Fruit fly (Drosophila melanogaster) whole organism, prepupa: Measurements from ENCODE around the gene Fntb.

Experiments
- Blimp-1 ChIP-seq: fragments of 200-800 bp; sonication (Bioruptor generic); optimal IDR thresholded peaks from 3 replicates; lab custom pipeline; 2017; ENCODE audit warnings: missing biosample characterization, missing genetic modification characterization, mild to moderate bottlenecking, moderate library complexity, missing genetic modification reagents
- CG10631 ChIP-seq: fragments of 200-800 bp; sonication (Bioruptor generic); optimal IDR thresholded peaks from 2 replicates; lab custom pipeline; 2016; ENCODE audit warnings: missing biosample characterization, missing genetic modification characterization
- CG11294 ChIP-seq: fragments of 200-800 bp; sonication (Bioruptor generic); IDR thresholded peaks from 2 replicates; pipeline ENCODE4 v1.3.6; 2022; ENCODE audit warnings: missing biosample characterization, missing genetic modification characterization
- CG11762 ChIP-seq: fragments of 200-800 bp; sonication (Bioruptor generic); optimal IDR thresholded peaks from 3 replicates; lab custom pipeline; 2016; ENCODE audit warnings: missing biosample characterization, missing genetic modification characterization; ENCODE audit not compliant: insufficient read depth
- CG15336 ChIP-seq: fragments of 200-800 bp; sonication (Bioruptor generic); IDR thresholded peaks from 2 replicates; pipeline ENCODE4 v1.3.6; 2022; ENCODE audit warnings: missing biosample characterization, missing genetic modification characterization
- CG1621 ChIP-seq: fragments of 200-800 bp; sonication (Bioruptor generic); optimal IDR thresholded peaks from 3 replicates; lab custom pipeline; 2018; ENCODE audit warnings: missing biosample characterization, mild to moderate bottlenecking, missing genetic modification characterization
- CG16779 ChIP-seq: fragments of 200-800 bp; sonication (Bioruptor generic); optimal IDR thresholded peaks from 3 replicates; lab custom pipeline; 2017; ENCODE audit warnings: missing biosample characterization, mild to moderate bottlenecking, missing genetic modification characterization
- CG3032 ChIP-seq: fragments of 200-800 bp; optimal IDR thresholded peaks from 2 replicates; lab custom pipeline; 2019; ENCODE audit warnings: missing biosample characterization, mild to moderate bottlenecking, missing genetic modification characterization, moderate library complexity
- CG34406 ChIP-seq: fragments of 200-800 bp; sonication (Bioruptor generic); optimal IDR thresholded peaks from 3 replicates; lab custom pipeline; 2016; ENCODE audit warnings: missing biosample characterization, missing genetic modification characterization
- CG3919 ChIP-seq: fragments of 200-800 bp; sonication (Bioruptor generic); optimal IDR thresholded peaks from 3 replicates; lab custom pipeline; 2016; ENCODE audit warnings: missing biosample characterization, missing genetic modification characterization
- CG6163 ChIP-seq: fragments of 200-800 bp; sonication (Bioruptor generic); IDR thresholded peaks from 3 replicates; pipeline ENCODE4 v1.3.6; 2022; ENCODE audit warnings: missing biosample characterization, missing genetic modification characterization
- CG6276 ChIP-seq: fragments of 200-800 bp; sonication (Bioruptor generic); optimal IDR thresholded peaks from 2 replicates; lab custom pipeline; 2017; ENCODE audit warnings: missing biosample characterization, mild to moderate bottlenecking, missing genetic modification characterization
- CG6792 ChIP-seq: fragments of 200-800 bp; sonication (Bioruptor generic); optimal IDR thresholded peaks from 3 replicates; lab custom pipeline; 2016; ENCODE audit warnings: missing biosample characterization, missing genetic modification characterization
- CG6808 ChIP-seq: fragments of 200-800 bp; sonication (Bioruptor generic); optimal IDR thresholded peaks from 3 replicates; lab custom pipeline; 2017; ENCODE audit warnings: missing biosample characterization, missing genetic modification characterization, mild to moderate bottlenecking, moderate library complexity, missing genetic modification reagents
- CG7368 ChIP-seq: fragments of 200-800 bp; sonication (Bioruptor generic); optimal IDR thresholded peaks from 3 replicates; lab custom pipeline; 2016; ENCODE audit warnings: missing biosample characterization, missing genetic modification characterization
- CG8119 ChIP-seq: fragments of 200-800 bp; sonication (Bioruptor generic); IDR thresholded peaks from 3 replicates; pipeline ENCODE4 v1.3.6; 2022; ENCODE audit warnings: missing biosample characterization, missing genetic modification characterization
- CG8319 ChIP-seq: fragments of 200-800 bp; sonication (Bioruptor generic); optimal IDR thresholded peaks from 3 replicates; lab custom pipeline; 2016; ENCODE audit warnings: missing biosample characterization, missing genetic modification characterization
- CG8632 ChIP-seq: fragments of 200-800 bp; sonication (Bioruptor generic); optimal IDR thresholded peaks from 3 replicates; lab custom pipeline; 2016; ENCODE audit warnings: missing biosample characterization, missing genetic modification characterization
- CG9139 ChIP-seq: fragments of 200-800 bp; sonication (Bioruptor generic); optimal IDR thresholded peaks from 3 replicates; lab custom pipeline; 2017; ENCODE audit warnings: missing biosample characterization, mild to moderate bottlenecking, missing genetic modification characterization
- Eip75B ChIP-seq: fragments of 200-800 bp; sonication (Bioruptor generic); optimal IDR thresholded peaks from 3 replicates; lab custom pipeline; 2016; ENCODE audit warnings: missing biosample characterization, missing genetic modification characterization
- Eip78C ChIP-seq: fragments of 200-800 bp; sonication (Bioruptor generic); peaks from one replicate; lab custom pipeline; 2016; ENCODE audit warnings: missing biosample characterization, missing genetic modification characterization
- Eip93F ChIP-seq: fragments of 200-800 bp; sonication (Bioruptor generic); optimal IDR thresholded peaks from 2 replicates; lab custom pipeline; 2016; ENCODE audit warnings: missing biosample characterization, mild to moderate bottlenecking, missing genetic modification characterization
- Ets21C ChIP-seq: fragments of 200-800 bp; sonication (Bioruptor generic); optimal IDR thresholded peaks from 3 replicates; lab custom pipeline; 2016; ENCODE audit warnings: missing biosample characterization, missing genetic modification characterization
- Ets96B ChIP-seq: fragments of 200-800 bp; optimal IDR thresholded peaks from 2 replicates; lab custom pipeline; 2019; ENCODE audit warnings: missing biosample characterization, mild to moderate bottlenecking, missing genetic modification characterization, moderate library complexity
- Gug ChIP-seq: fragments of 200-800 bp; sonication (Bioruptor generic); IDR thresholded peaks from 2 replicates; pipeline ENCODE4 v1.3.6; 2022; ENCODE audit warnings: missing biosample characterization, missing genetic modification characterization
- Hr38 ChIP-seq: sonication (Bioruptor generic); optimal IDR thresholded peaks from 2 replicates; lab custom pipeline; 2016; ENCODE audit warnings: missing biosample characterization, missing genetic modification characterization
- Hr39 ChIP-seq: fragments of 200-800 bp; sonication (Bioruptor generic); optimal IDR thresholded peaks from 2 replicates; lab custom pipeline; 2016; ENCODE audit warnings: missing biosample characterization, missing genetic modification characterization
- Hr4 ChIP-seq: fragments of 200-800 bp; sonication (Bioruptor generic); optimal IDR thresholded peaks from 3 replicates; lab custom pipeline; 2016; ENCODE audit warnings: missing biosample characterization, missing genetic modification characterization
- Lpt ChIP-seq: fragments of 200-800 bp; sonication (Bioruptor generic); optimal IDR thresholded peaks from 3 replicates; lab custom pipeline; 2016; ENCODE audit warnings: missing biosample characterization, missing genetic modification characterization
- Met ChIP-seq: fragments of 200-800 bp; sonication (Bioruptor generic); optimal IDR thresholded peaks from 3 replicates; lab custom pipeline; 2016; ENCODE audit warnings: missing biosample characterization, missing genetic modification characterization
- OdsH ChIP-seq: fragments of 200-800 bp; sonication (Bioruptor generic); optimal IDR thresholded peaks from 3 replicates; lab custom pipeline; 2016; ENCODE audit warnings: missing biosample characterization, missing genetic modification characterization
- Smox ChIP-seq: fragments of 200-800 bp; sonication (Bioruptor generic); optimal IDR thresholded peaks from 3 replicates; lab custom pipeline; 2016; ENCODE audit warnings: missing biosample characterization, missing genetic modification characterization
- Sox102F ChIP-seq: fragments of 200-800 bp; sonication (Bioruptor generic); optimal IDR thresholded peaks from 2 replicates; lab custom pipeline; 2016; ENCODE audit warnings: missing biosample characterization, mild to moderate bottlenecking, missing genetic modification characterization
- Sox14 ChIP-seq: fragments of 200-800 bp; sonication (Bioruptor generic); optimal IDR thresholded peaks from 3 replicates; lab custom pipeline; 2016; ENCODE audit warnings: missing biosample characterization, missing genetic modification characterization
- Sox15 ChIP-seq: fragments of 200-800 bp; sonication (Bioruptor generic); optimal IDR thresholded peaks from 3 replicates; lab custom pipeline; 2016; ENCODE audit warnings: missing biosample characterization, missing genetic modification characterization
- achi ChIP-seq: fragments of 200-800 bp; sonication (Bioruptor generic); optimal IDR thresholded peaks from 3 replicates; lab custom pipeline; 2016; ENCODE audit warnings: missing biosample characterization, missing genetic modification characterization
- dac ChIP-seq: fragments of 200-800 bp; sonication (Bioruptor generic); optimal IDR thresholded peaks from 2 replicates; lab custom pipeline; 2017; ENCODE audit warnings: missing biosample characterization, mild to moderate bottlenecking, missing genetic modification characterization
- dsx ChIP-seq: fragments of 200-800 bp; optimal IDR thresholded peaks from 3 replicates; lab custom pipeline; 2019; ENCODE audit warnings: missing biosample characterization, mild to moderate bottlenecking, missing genetic modification characterization, moderate library complexity; ENCODE audit not compliant: poor library complexity, severe bottlenecking
- eg ChIP-seq: fragments of 200-800 bp; sonication (Bioruptor generic); IDR thresholded peaks from 3 replicates; pipeline ENCODE4 v1.3.6; 2022; ENCODE audit warnings: missing biosample characterization, missing genetic modification characterization
- esn ChIP-seq: fragments of 200-800 bp; sonication (Bioruptor generic); optimal IDR thresholded peaks from 2 replicates; lab custom pipeline; 2016; ENCODE audit warnings: missing biosample characterization, mild to moderate bottlenecking, missing genetic modification characterization, moderate library complexity
- fd59A ChIP-seq: fragments of 200-800 bp; sonication (Bioruptor generic); optimal IDR thresholded peaks from 2 replicates; lab custom pipeline; 2017; ENCODE audit warnings: missing biosample characterization, mild to moderate bottlenecking, missing genetic modification characterization, missing genetic modification reagents
- fkh ChIP-seq: fragments of 200-800 bp; sonication (Bioruptor generic); optimal IDR thresholded peaks from 3 replicates; lab custom pipeline; 2017; ENCODE audit warnings: missing biosample characterization, mild to moderate bottlenecking, missing genetic modification characterization, moderate library complexity
- lz ChIP-seq: fragments of 200-800 bp; sonication (Bioruptor generic); optimal IDR thresholded peaks from 3 replicates; lab custom pipeline; 2016; ENCODE audit warnings: missing biosample characterization, missing genetic modification characterization
- net ChIP-seq: fragments of 200-800 bp; sonication (Bioruptor generic); optimal IDR thresholded peaks from 3 replicates; lab custom pipeline; 2016; ENCODE audit warnings: missing biosample characterization, missing genetic modification characterization
- salr ChIP-seq, 2 experiments: fragments of 200-800 bp; sonication (Bioruptor generic); optimal IDR thresholded peaks; 3 replicates each; lab custom pipeline; 2016 to 2018; ENCODE audit warnings: missing biosample characterization in 2 of 2, missing genetic modification characterization in 2 of 2, mild to moderate bottlenecking in 1 of 2
- spab ChIP-seq: fragments of 200-800 bp; sonication (Bioruptor generic); optimal IDR thresholded peaks from 2 replicates; lab custom pipeline; 2017; ENCODE audit warnings: missing biosample characterization, mild to moderate bottlenecking, missing genetic modification characterization, missing genetic modification reagents
- ss ChIP-seq, 2 experiments: fragments of 200-800 bp; sonication (Bioruptor generic); optimal IDR thresholded peaks; 2 replicates in 1 of 2; 3 replicates in 1 of 2; lab custom pipeline; 2017 to 2018; ENCODE audit warnings: mild to moderate bottlenecking in 2 of 2, missing biosample characterization in 2 of 2, missing genetic modification characterization in 2 of 2, moderate library complexity in 1 of 2
- svp ChIP-seq: fragments of 200-800 bp; sonication (Bioruptor generic); peaks from one replicate; lab custom pipeline; 2016; ENCODE audit warnings: missing biosample characterization, missing genetic modification characterization
- topi ChIP-seq: fragments of 200-800 bp; sonication (Bioruptor generic); optimal IDR thresholded peaks from 3 replicates; lab custom pipeline; 2016; ENCODE audit warnings: missing biosample characterization, missing genetic modification characterization
- vri ChIP-seq: fragments of 200-800 bp; sonication (Bioruptor generic); optimal IDR thresholded peaks from 3 replicates; lab custom pipeline; 2016; ENCODE audit warnings: missing biosample characterization, mild to moderate bottlenecking, missing genetic modification characterization

The Fntb gene

dm6 chr3R:16449187-16449973 is 16.6 kb downstream of the Fntb start:
- TF ChIP-seq Hr4 (GFP tag; lab: Kevin White, UChicago): peak; percentile 99
- TF ChIP-seq CG3032 (tag; lab: Kevin White, UChicago): peak; percentile 99
- peak; percentile 95 for TF ChIP-seq CG8319
- TF ChIP-seq CG16779 (tag; lab: Kevin White, UChicago): peak; percentile 94
- TF ChIP-seq Sox102F (GFP tag; lab: Kevin White, UChicago): peak; percentile 81
- peak; percentile 97 for TF ChIP-seq achi
- peak; percentile 98 for TF ChIP-seq CG11294 (GFP tag; lab: Robert Waterston, UW)
- TF ChIP-seq Hr38 (GFP tag; lab: Kevin White, UChicago): peak; percentile 92
- peak; percentile 93 for TF ChIP-seq svp
- peak; percentile 56 for TF ChIP-seq vri
- peak; percentile 99 for TF ChIP-seq fd59A (GFP tag; lab: Kevin White, UChicago)
- peak; percentile 97 for TF ChIP-seq OdsH (GFP tag; lab: Kevin White, UChicago)
- TF ChIP-seq ss (GFP tag; optimal IDR thresholded peaks at IDR 0.05; lab: Kevin White, UChicago): peak; percentile 98
- TF ChIP-seq CG6276 (GFP tag; lab: Kevin White, UChicago): peak; percentile 89
- peak; percentile 99 for TF ChIP-seq CG10631 (GFP tag; lab: Kevin White, UChicago)
- TF ChIP-seq Lpt (GFP tag; lab: Kevin White, UChicago): peak; percentile 97
- peak; percentile 99 for TF ChIP-seq Eip78C
- peak; percentile 87 for TF ChIP-seq Met (GFP tag; lab: Kevin White, UChicago)
- peak; percentile 96 for TF ChIP-seq CG15336
- TF ChIP-seq fkh (GFP tag; lab: Kevin White, UChicago): peak; percentile 67
- peak; percentile 98 for TF ChIP-seq CG1621 (tag; lab: Kevin White, UChicago)
- TF ChIP-seq Blimp-1 (GFP tag; lab: Kevin White, UChicago): peak; percentile 37
- TF ChIP-seq Gug (GFP tag; lab: Robert Waterston, UW): peak; percentile 99
- peak; percentile 97 to 99 for TF ChIP-seq salr (GFP tag; optimal IDR thresholded peaks at IDR 0.05; lab: Kevin White, UChicago)
- TF ChIP-seq Ets21C (GFP tag; lab: Kevin White, UChicago): peak; percentile 86
- peak; percentile 99 for TF ChIP-seq Ets96B (tag; lab: Kevin White, UChicago)
- peak; percentile 99 for TF ChIP-seq CG3919 (GFP tag; lab: Kevin White, UChicago)
- peak; percentile 99 for TF ChIP-seq spab (GFP tag; lab: Kevin White, UChicago)
- TF ChIP-seq Sox15: peak; percentile 96
- TF ChIP-seq Smox (GFP tag; lab: Kevin White, UChicago): no peak
- peak; percentile 99 for TF ChIP-seq CG6163 (GFP tag; lab: Robert Waterston, UW)
- TF ChIP-seq CG34406 (GFP tag; lab: Kevin White, UChicago): peak; percentile 92
- peak; percentile 93 for TF ChIP-seq CG8119 (GFP tag; lab: Robert Waterston, UW)
- TF ChIP-seq eg (GFP tag; lab: Robert Waterston, UW): peak; percentile 99
- TF ChIP-seq lz: peak; percentile 94
- peak; percentile 93 for TF ChIP-seq CG11762 (GFP tag; lab: Kevin White, UChicago)
- TF ChIP-seq Eip93F (GFP tag; lab: Kevin White, UChicago): no peak
- peak; percentile 97 for TF ChIP-seq CG6792 (GFP tag; lab: Kevin White, UChicago)
- TF ChIP-seq CG9139 (GFP tag; lab: Kevin White, UChicago): peak; percentile 97
- TF ChIP-seq Sox14 (GFP tag; lab: Kevin White, UChicago): peak; percentile 99
- TF ChIP-seq dsx (GFP tag; lab: Kevin White, UChicago): peak; percentile 98
- TF ChIP-seq CG6808: peak; percentile 98
- peak; percentile 93 for TF ChIP-seq CG8632 (GFP tag; lab: Kevin White, UChicago)
- TF ChIP-seq Eip75B (GFP tag; lab: Kevin White, UChicago): peak; percentile 99
- TF ChIP-seq esn: peak; percentile 92
- TF ChIP-seq Hr39 (GFP tag; lab: Kevin White, UChicago): peak; percentile 93
- TF ChIP-seq topi (GFP tag; lab: Kevin White, UChicago): peak; percentile 92
- peak; percentile 97 for TF ChIP-seq dac (GFP tag; lab: Kevin White, UChicago)
- TF ChIP-seq CG7368 (GFP tag; lab: Kevin White, UChicago): peak; percentile 97
- peak; percentile 97 for TF ChIP-seq net (GFP tag; lab: Kevin White, UChicago)
